Worm (Caenorhabditis elegans) whole organism, young adult: ENCODE data around the gene F59B10.5.

Source experiments
- B0261.1 ChIP-seq: sonication (generic microtip); optimal IDR thresholded peaks from 2 replicates; lab custom pipeline; 2016; ENCODE audit warnings: mild to moderate bottlenecking, missing genetic modification characterization, moderate library complexity, missing compliant biosample characterization
- nhr-90 ChIP-seq: sonication (generic microtip); optimal IDR thresholded peaks from 2 replicates; lab custom pipeline; 2016; ENCODE audit warnings: missing genotype, mild to moderate bottlenecking, missing genetic modification characterization, missing compliant biosample characterization
- sea-2 ChIP-seq: fragments of 200-800 bp; sonication (Bioruptor generic); IDR thresholded peaks from 2 replicates; pipeline ENCODE4 v1.3.6; 2022; ENCODE audit warnings: missing genetic modification characterization, missing compliant biosample characterization
- xnd-1 ChIP-seq: sonication (generic microtip); optimal IDR thresholded peaks from 2 replicates; lab custom pipeline; 2016; ENCODE audit warnings: missing genotype, missing genetic modification reagents, missing genetic modification characterization, missing compliant biosample characterization

DNA sequence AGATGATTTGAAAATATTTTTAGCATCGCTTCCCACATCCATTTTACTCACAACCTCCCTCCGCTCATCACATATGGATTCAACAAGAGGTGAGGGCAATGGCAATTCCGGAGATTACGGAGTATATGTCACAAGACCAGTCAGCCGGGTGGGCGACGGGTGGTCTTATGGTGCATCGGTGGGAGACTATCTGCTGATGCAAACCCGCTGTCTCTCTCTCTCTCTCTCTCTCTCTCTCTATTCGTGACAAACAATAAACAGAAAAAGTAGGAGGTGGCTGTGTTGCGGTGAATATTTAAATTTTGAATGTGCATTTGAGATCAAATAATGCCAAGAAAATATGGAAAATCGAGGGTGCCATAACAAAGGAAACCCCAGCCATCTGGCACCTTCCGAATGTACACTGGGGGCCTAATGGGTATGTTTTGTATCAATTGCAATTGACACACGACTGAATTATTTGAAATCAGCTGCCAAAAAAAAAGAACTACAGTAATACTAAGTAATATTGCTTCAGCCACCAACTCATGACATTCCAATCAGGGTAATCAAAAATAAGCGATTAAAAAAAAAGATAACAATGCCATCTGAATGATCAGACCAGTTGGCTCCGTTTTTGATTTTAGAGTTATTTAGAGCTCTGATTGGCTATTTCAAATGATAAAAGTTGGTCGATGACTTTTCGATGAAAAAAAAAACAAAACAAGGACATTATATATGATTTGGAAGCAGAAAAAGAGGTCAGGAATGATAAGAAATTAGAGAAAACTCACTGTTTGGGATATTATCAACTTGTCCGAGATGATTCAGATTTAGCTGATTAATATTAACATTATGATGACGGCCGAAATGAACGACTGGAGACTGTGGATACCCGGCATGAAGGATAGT, 24.6 kb upstream of the F59B10.5 start:
- no peak for TF ChIP-seq B0261.1 (tag; lab: Kevin White, UChicago)
- no peak for TF ChIP-seq xnd-1 (tag; lab: Kevin White, UChicago)
- TF ChIP-seq nhr-90 (tag; lab: Kevin White, UChicago): no peak
- TF ChIP-seq sea-2 (GFP tag; lab: Robert Waterston, UW): no peak
